Fruit fly (Drosophila melanogaster) whole organism, embryonic: ENCODE data around the gene Cad88C.
A peak's percentile ranks its signal among the peaks of the same experiment; 100 is the strongest.

ENCODE experiments used
- Ada2b ChIP-seq: fragments of 200-800 bp; sonication (Bioruptor generic); IDR thresholded peaks from 2 replicates; pipeline ENCODE4 v1.3.6; 2022; ENCODE audit warnings: missing biosample characterization, missing genetic modification characterization
- Atf-2 ChIP-seq: fragments of 200-800 bp; sonication (Bioruptor generic); optimal IDR thresholded peaks from 2 replicates; lab custom pipeline; 2016; ENCODE audit warnings: missing biosample characterization, missing genetic modification characterization
- Bdp1 ChIP-seq: fragments of 200-800 bp; sonication (Bioruptor generic); optimal IDR thresholded peaks from 3 replicates; lab custom pipeline; 2016; ENCODE audit warnings: missing biosample characterization, missing genetic modification characterization
- Blimp-1 ChIP-seq: fragments of 200-800 bp; sonication (Bioruptor generic); optimal IDR thresholded peaks from 3 replicates; lab custom pipeline; 2018; ENCODE audit warnings: missing biosample characterization, missing genetic modification characterization, mild to moderate bottlenecking, moderate library complexity, missing genetic modification reagents
- CG10209 ChIP-seq: fragments of 200-800 bp; sonication (Bioruptor generic); optimal IDR thresholded peaks from 3 replicates; lab custom pipeline; 2017; ENCODE audit warnings: missing biosample characterization, mild to moderate bottlenecking, missing genetic modification characterization, missing genetic modification reagents
- CG10366 ChIP-seq: fragments of 200-800 bp; sonication (Bioruptor generic); IDR thresholded peaks from 2 replicates; pipeline ENCODE4 v1.3.6; 2022; ENCODE audit warnings: missing biosample characterization, missing genetic modification characterization
- CG10462 ChIP-seq: fragments of 200-800 bp; sonication (Bioruptor generic); optimal IDR thresholded peaks from 2 replicates; lab custom pipeline; 2016; ENCODE audit warnings: missing biosample characterization, missing genetic modification characterization
- CG10543 ChIP-seq: fragments of 200-800 bp; sonication (Bioruptor generic); optimal IDR thresholded peaks from 3 replicates; lab custom pipeline; 2017; ENCODE audit warnings: missing biosample characterization, mild to moderate bottlenecking, missing genetic modification characterization, moderate library complexity
- CG10654 ChIP-seq: fragments of 200-800 bp; sonication (Bioruptor generic); optimal IDR thresholded peaks from 2 replicates; lab custom pipeline; 2016; ENCODE audit warnings: missing biosample characterization, missing genetic modification characterization
- CG11723 ChIP-seq: fragments of 200-800 bp; sonication (Bioruptor generic); optimal IDR thresholded peaks from 2 replicates; lab custom pipeline; 2017; ENCODE audit warnings: missing biosample characterization, mild to moderate bottlenecking, missing genetic modification characterization
- CG15011 ChIP-seq: fragments of 200-800 bp; sonication (Bioruptor generic); optimal IDR thresholded peaks from 3 replicates; lab custom pipeline; 2018; ENCODE audit warnings: missing biosample characterization, mild to moderate bottlenecking, missing genetic modification characterization
- CG16863 ChIP-seq: fragments of 200-800 bp; sonication (Bioruptor generic); optimal IDR thresholded peaks from 3 replicates; lab custom pipeline; 2016; ENCODE audit warnings: missing biosample characterization, missing genetic modification characterization
- CG17361 ChIP-seq: fragments of 200-800 bp; sonication (Bioruptor generic); IDR thresholded peaks from 3 replicates; pipeline ENCODE4 v1.3.6; 2022; ENCODE audit warnings: missing biosample characterization, missing genetic modification characterization
- CG3281 ChIP-seq: fragments of 200-800 bp; sonication (Bioruptor generic); optimal IDR thresholded peaks from 3 replicates; lab custom pipeline; 2017; ENCODE audit warnings: missing biosample characterization, mild to moderate bottlenecking, missing genetic modification characterization
- CG4424 ChIP-seq: fragments of 200-800 bp; sonication (Bioruptor generic); optimal IDR thresholded peaks from 3 replicates; lab custom pipeline; 2016; ENCODE audit warnings: missing biosample characterization, missing genetic modification characterization
- CG4730 ChIP-seq: fragments of 200-800 bp; sonication (Bioruptor generic); IDR thresholded peaks from 2 replicates; pipeline ENCODE4 v1.3.6; 2022; ENCODE audit warnings: missing biosample characterization, missing genetic modification characterization
- CG9876 ChIP-seq: fragments of 200-800 bp; sonication (Bioruptor generic); optimal IDR thresholded peaks from 2 replicates; lab custom pipeline; 2016; ENCODE audit warnings: missing biosample characterization, missing genetic modification characterization
- CkIIα-i1 ChIP-seq: fragments of 200-800 bp; sonication (Bioruptor generic); IDR thresholded peaks from 2 replicates; pipeline ENCODE4 v1.3.6; 2022; ENCODE audit warnings: missing biosample characterization, missing genetic modification characterization
- D ChIP-seq, 2 experiments: fragments of 200-800 bp in 1 of 2; fragments of >200 bp in 1 of 2; sonication (Bioruptor generic) in 1 of 2; optimal IDR thresholded peaks; 2 replicates in 1 of 2; 3 replicates in 1 of 2; lab custom pipeline; 2017; ENCODE audit warnings: mild to moderate bottlenecking in 1 of 2, missing biosample characterization in 1 of 2, missing genetic modification characterization in 1 of 2, missing genetic modification reagents in 1 of 2
- H2.0 ChIP-seq: fragments of 200-800 bp; sonication (Bioruptor generic); IDR thresholded peaks from 2 replicates; pipeline ENCODE4 v1.3.6; 2022; ENCODE audit warnings: missing biosample characterization, missing genetic modification characterization
- HHEX ChIP-seq: fragments of 200-800 bp; sonication (Bioruptor generic); optimal IDR thresholded peaks from 3 replicates; lab custom pipeline; 2017; ENCODE audit warnings: missing biosample characterization, mild to moderate bottlenecking, missing genetic modification characterization, missing genetic modification reagents
- Hmr ChIP-seq: fragments of 200-800 bp; sonication (Bioruptor generic); optimal IDR thresholded peaks from 3 replicates; lab custom pipeline; 2017; ENCODE audit warnings: mild to moderate bottlenecking, missing biosample characterization, missing genetic modification reagents, missing genetic modification characterization
- Hr78 ChIP-seq, 2 experiments: fragments of 200-800 bp in 1 of 2; fragments of >200 bp in 1 of 2; sonication (Bioruptor generic) in 1 of 2; optimal IDR thresholded peaks; 2 replicates each; lab custom pipeline; 2017 to 2019; ENCODE audit warnings: missing biosample characterization in 2 of 2, missing genetic modification characterization in 2 of 2, mild to moderate bottlenecking in 1 of 2, moderate library complexity in 1 of 2
- Myb ChIP-seq: fragments of 200-800 bp; sonication (Bioruptor generic); optimal IDR thresholded peaks from 2 replicates; lab custom pipeline; 2016; ENCODE audit warnings: missing biosample characterization, missing genetic modification characterization
- NFAT ChIP-seq: fragments of 200-800 bp; sonication (Bioruptor generic); IDR thresholded peaks from 2 replicates; pipeline ENCODE4 v1.3.6; 2022; ENCODE audit warnings: missing biosample characterization, missing genetic modification characterization
- bowl ChIP-seq: fragments of 200-800 bp; sonication (Bioruptor generic); IDR thresholded peaks from 2 replicates; pipeline ENCODE4 v1.3.6; 2022; ENCODE audit warnings: missing biosample characterization, missing genetic modification characterization
- cg ChIP-seq: fragments of 200-800 bp; sonication (Bioruptor generic); optimal IDR thresholded peaks from 3 replicates; lab custom pipeline; 2019; ENCODE audit warnings: missing biosample characterization, mild to moderate bottlenecking, missing genetic modification characterization, moderate library complexity
- corto ChIP-seq: fragments of 200-800 bp; sonication (Bioruptor generic); optimal IDR thresholded peaks from 2 replicates; lab custom pipeline; 2016; ENCODE audit warnings: missing biosample characterization, mild to moderate bottlenecking, missing genetic modification characterization, moderate library complexity
- ewg ChIP-seq: fragments of 200-800 bp; sonication (Bioruptor generic); optimal IDR thresholded peaks from 3 replicates; lab custom pipeline; 2017; ENCODE audit warnings: mild to moderate bottlenecking, missing biosample characterization, missing genetic modification reagents, missing genetic modification characterization
- fd3F ChIP-seq: fragments of 200-800 bp; sonication (Bioruptor generic); optimal IDR thresholded peaks from 2 replicates; lab custom pipeline; 2018; ENCODE audit warnings: missing biosample characterization, mild to moderate bottlenecking, missing genetic modification characterization, moderate library complexity
- gt ChIP-seq: fragments of 200-800 bp; sonication (Bioruptor generic); IDR thresholded peaks from 2 replicates; pipeline ENCODE4 v1.3.6; 2022; ENCODE audit warnings: missing biosample characterization, missing genetic modification characterization
- her ChIP-seq: fragments of 200-800 bp; sonication (Bioruptor generic); optimal IDR thresholded peaks from 2 replicates; lab custom pipeline; 2016; ENCODE audit warnings: missing biosample characterization, missing genetic modification characterization
- hth ChIP-seq: fragments of >200 bp; optimal IDR thresholded peaks from 2 replicates; lab custom pipeline; 2017; ENCODE audit warnings: inconsistent platforms
- kni ChIP-seq: fragments of 200-800 bp; sonication (Bioruptor generic); optimal IDR thresholded peaks from 3 replicates; lab custom pipeline; 2017; ENCODE audit warnings: mild to moderate bottlenecking, missing biosample characterization, missing genetic modification reagents, missing genetic modification characterization
- lmd ChIP-seq: fragments of 200-800 bp; sonication (Bioruptor generic); IDR thresholded peaks from 2 replicates; pipeline ENCODE4 v1.3.6; 2022; ENCODE audit warnings: missing biosample characterization, missing genetic modification characterization
- lola ChIP-seq, 3 experiments: fragments of >200 bp in 2 of 3; fragments of 200-800 bp in 1 of 3; sonication (Bioruptor generic) in 1 of 3; optimal IDR thresholded peaks; 2 replicates each; lab custom pipeline; 2017 to 2019; ENCODE audit warnings: missing biosample characterization in 3 of 3, missing genetic modification characterization in 3 of 3, mild to moderate bottlenecking in 1 of 3, moderate library complexity in 1 of 3
- maf-S ChIP-seq: fragments of 200-800 bp; sonication (Bioruptor generic); optimal IDR thresholded peaks from 2 replicates; lab custom pipeline; 2016; ENCODE audit warnings: missing biosample characterization, missing genetic modification characterization
- odd ChIP-seq: fragments of 200-800 bp; sonication (Bioruptor generic); optimal IDR thresholded peaks from 2 replicates; lab custom pipeline; 2017; ENCODE audit warnings: missing biosample characterization, mild to moderate bottlenecking, missing genetic modification characterization
- onecut ChIP-seq: fragments of 200-800 bp; sonication (Bioruptor generic); IDR thresholded peaks from 2 replicates; pipeline ENCODE4 v1.3.6; 2022; ENCODE audit warnings: missing biosample characterization, missing genetic modification characterization
- otp ChIP-seq: fragments of 200-800 bp; sonication (Bioruptor generic); IDR thresholded peaks from 3 replicates; pipeline ENCODE4, ENCODE4 v1.3.6; 2022; ENCODE audit warnings: missing biosample characterization, missing genetic modification characterization
- pum ChIP-seq: fragments of 200-800 bp; sonication (Bioruptor generic); optimal IDR thresholded peaks from 2 replicates; lab custom pipeline; 2016; ENCODE audit warnings: missing biosample characterization, missing genetic modification characterization
- sens ChIP-seq: fragments of 200-800 bp; sonication (Bioruptor generic); peaks from one replicate; lab custom pipeline; 2016; ENCODE audit warnings: missing biosample characterization, missing genetic modification characterization
- stc ChIP-seq: fragments of 200-800 bp; sonication (Bioruptor generic); IDR thresholded peaks from 2 replicates; pipeline ENCODE4 v1.3.6; 2022; ENCODE audit warnings: missing biosample characterization, missing genetic modification characterization
- stwl ChIP-seq: fragments of 200-800 bp; sonication (Bioruptor generic); optimal IDR thresholded peaks from 3 replicates; lab custom pipeline; 2018; ENCODE audit warnings: missing biosample characterization, mild to moderate bottlenecking, missing genetic modification characterization, moderate library complexity
- tgo ChIP-seq: fragments of 200-800 bp; sonication (Bioruptor generic); IDR thresholded peaks from 3 replicates; pipeline ENCODE4 v1.3.6; 2022; ENCODE audit warnings: missing biosample characterization, missing genetic modification characterization
- trem ChIP-seq: fragments of 200-800 bp; optimal IDR thresholded peaks from 3 replicates; lab custom pipeline; 2019; ENCODE audit warnings: missing biosample characterization, mild to moderate bottlenecking, missing genetic modification characterization, moderate library complexity
- wor ChIP-seq: fragments of 200-800 bp; sonication (Bioruptor generic); IDR thresholded peaks from 2 replicates; pipeline ENCODE4 v1.3.6; 2022; ENCODE audit warnings: missing biosample characterization, missing genetic modification characterization
- yki ChIP-seq: fragments of >200 bp; optimal IDR thresholded peaks from 3 replicates; lab custom pipeline; 2018

Cad88C gene

dm6 chr3R:14654976-14655896, 25.0 kb downstream of the Cad88C start (continued):
- TF ChIP-seq CG10543 = peak; percentile 97
- peak; percentile 92 for TF ChIP-seq CG16863 (GFP tag; lab: Kevin White, UChicago)
- peak; percentile 91 for TF ChIP-seq lmd
- peak; percentile 90 for TF ChIP-seq her (GFP tag; lab: Kevin White, UChicago)
- TF ChIP-seq wor (GFP tag; lab: Robert Waterston, UW) = peak; percentile 82
- peak; percentile 86 for TF ChIP-seq maf-S (GFP tag; lab: Kevin White, UChicago)
- peak; percentile 92 for TF ChIP-seq CG10366 (GFP tag; lab: Robert Waterston, UW)
- peak; percentile 83 for TF ChIP-seq CG9876 (GFP tag; lab: Kevin White, UChicago)
- peak; percentile 91 for TF ChIP-seq fd3F
- TF ChIP-seq H2.0 (GFP tag; lab: Robert Waterston, UW) = peak; percentile 91
- TF ChIP-seq bowl (GFP tag; lab: Robert Waterston, UW) = peak; percentile 69
- TF ChIP-seq corto (GFP tag; lab: Kevin White, UChicago) = peak; percentile 86
- peak; percentile 96 for TF ChIP-seq CG3281 (GFP tag; lab: Kevin White, UChicago)
- TF ChIP-seq CG10209 (GFP tag; lab: Kevin White, UChicago) = peak; percentile 91
- peak; percentile 99 for TF ChIP-seq sens (GFP tag; lab: Kevin White, UChicago)
- TF ChIP-seq gt (GFP tag; lab: Robert Waterston, UW) = peak; percentile 67
- peak; percentile 81 for TF ChIP-seq Myb (GFP tag; lab: Kevin White, UChicago)
- peak; percentile 89 for TF ChIP-seq stc (GFP tag; lab: Robert Waterston, UW)
- TF ChIP-seq onecut (GFP tag; lab: Robert Waterston, UW) = peak; percentile 93
- peak; percentile 89 for TF ChIP-seq otp (GFP tag; lab: Robert Waterston, UW)
- TF ChIP-seq cg (GFP tag; lab: Kevin White, UChicago) = peak; percentile 92
- TF ChIP-seq CG17361 (GFP tag; lab: Robert Waterston, UW) = peak; percentile 89
- TF ChIP-seq stwl (tag; lab: Kevin White, UChicago) = peak; percentile 41
- TF ChIP-seq odd (GFP tag; lab: Kevin White, UChicago) = peak; percentile 91
- peak; percentile 82 for TF ChIP-seq CG4730 (GFP tag; lab: Robert Waterston, UW)
- peak in 1 of 2 experiments; percentile 70 for TF ChIP-seq Hr78 (GFP tag; optimal IDR thresholded peaks at IDR 0.05; lab: Kevin White, UChicago)
- peak; percentile 88 for TF ChIP-seq Blimp-1
- TF ChIP-seq Hmr = peak; percentile 96
- TF ChIP-seq Bdp1 (GFP tag; lab: Kevin White, UChicago) = peak; percentile 86
- peak; percentile 94 for TF ChIP-seq HHEX (GFP tag; lab: Kevin White, UChicago)
- peak; percentile 91 for TF ChIP-seq kni (GFP tag; lab: Kevin White, UChicago)
- TF ChIP-seq ewg = peak; percentile 80
- peak; percentile 91 for TF ChIP-seq CG4424 (GFP tag; lab: Kevin White, UChicago)
- TF ChIP-seq yki (lab: Kevin White, UChicago) = no peak
- peak; percentile 92 for TF ChIP-seq Ada2b (GFP tag; lab: Robert Waterston, UW)
- TF ChIP-seq trem (tag; lab: Kevin White, UChicago) = peak; percentile 88
- TF ChIP-seq Atf-2 (GFP tag; lab: Kevin White, UChicago) = peak; percentile 90
- peak; percentile 88 for TF ChIP-seq NFAT (GFP tag; lab: Robert Waterston, UW)
- no peak for TF ChIP-seq hth (lab: Kevin White, UChicago)
- TF ChIP-seq lola (GFP tag; optimal IDR thresholded peaks at IDR 0.05; lab: Kevin White, UChicago) = peak in 1 of 3 experiments; percentile 91
- TF ChIP-seq CG10654 (GFP tag; lab: Kevin White, UChicago) = peak; percentile 82
- peak; percentile 90 for TF ChIP-seq CG10462 (GFP tag; lab: Kevin White, UChicago)
- TF ChIP-seq tgo (GFP tag; lab: Robert Waterston, UW) = peak; percentile 90
- peak; percentile 90 for TF ChIP-seq CG15011 (GFP tag; lab: Kevin White, UChicago)
- 0 out of 2 replicates have a peak, but pooled peaks have one; percentile 37 for TF ChIP-seq CkIIα-i1 (GFP tag; lab: Robert Waterston, UW)
- TF ChIP-seq D (optimal IDR thresholded peaks at IDR 0.05; lab: Kevin White, UChicago) = no peak
- peak; percentile 91 for TF ChIP-seq D (GFP tag; optimal IDR thresholded peaks at IDR 0.05; lab: Kevin White, UChicago)
- peak; percentile 90 for TF ChIP-seq pum (GFP tag; lab: Kevin White, UChicago)
- peak; percentile 90 for TF ChIP-seq CG11723 (GFP tag; lab: Kevin White, UChicago)
